Worm (Caenorhabditis elegans) whole organism, mixed stage, embryonic: ENCODE measurements around the gene F52H2.15.

Experiments
- blmp-1 ChIP-seq: fragments of 150-350 bp; optimal IDR thresholded peaks from 2 replicates; lab custom pipeline; 2014; ENCODE audit warnings: missing biosample characterization, missing genetic modification characterization
- ceh-43 ChIP-seq: fragments of 200-800 bp; sonication (Bioruptor generic); optimal IDR thresholded peaks from 2 replicates; lab custom pipeline; 2018; ENCODE audit warnings: mild to moderate bottlenecking, missing genetic modification characterization, moderate library complexity, missing compliant biosample characterization
- elt-3 ChIP-seq: fragments of 150-350 bp; optimal IDR thresholded peaks from 2 replicates; lab custom pipeline; 2014; ENCODE audit warnings: missing biosample characterization, missing genetic modification characterization
- hlh-1 ChIP-seq: fragments of 150-350 bp; optimal IDR thresholded peaks from 2 replicates; lab custom pipeline; 2014; ENCODE audit warnings: missing biosample characterization, missing genetic modification reagents, missing genetic modification characterization
- lin-13 ChIP-seq: fragments of 150-350 bp; optimal IDR thresholded peaks from 2 replicates; lab custom pipeline; 2014; ENCODE audit warnings: missing biosample characterization, missing genetic modification characterization
- nhr-12 ChIP-seq: fragments of 150-350 bp; optimal IDR thresholded peaks from 2 replicates; lab custom pipeline; 2014; ENCODE audit warnings: missing biosample characterization, missing genetic modification characterization
- nhr-2 ChIP-seq: fragments of 150-350 bp; optimal IDR thresholded peaks from 2 replicates; lab custom pipeline; 2014; ENCODE audit warnings: missing biosample characterization, missing genetic modification characterization
- nhr-237 ChIP-seq: fragments of 150-350 bp; optimal IDR thresholded peaks from 2 replicates; lab custom pipeline; 2014; ENCODE audit warnings: missing biosample characterization, missing genetic modification characterization
- nhr-28 ChIP-seq: fragments of 150-350 bp; optimal IDR thresholded peaks from 2 replicates; lab custom pipeline; 2014; ENCODE audit warnings: missing biosample characterization, missing genetic modification characterization
- sptf-1 ChIP-seq: sonication (generic microtip); optimal IDR thresholded peaks from 2 replicates; lab custom pipeline; 2017; ENCODE audit warnings: mild to moderate bottlenecking, missing genetic modification characterization, moderate library complexity, missing compliant biosample characterization
- unc-39 ChIP-seq: fragments of 150-350 bp; optimal IDR thresholded peaks from 2 replicates; lab custom pipeline; 2014; ENCODE audit warnings: missing biosample characterization, missing genetic modification characterization
- unc-62 ChIP-seq: fragments of 150-350 bp; optimal IDR thresholded peaks from 2 replicates; lab custom pipeline; 2014; ENCODE audit warnings: missing biosample characterization, missing genetic modification reagents, missing genetic modification characterization

ce11 chrX:2590777-2591176 lies 25.6 kb downstream of the F52H2.15 start:
- no peak for TF ChIP-seq unc-39 (tag; lab: Kevin White, UChicago)
- no peak for TF ChIP-seq unc-62
- no peak for TF ChIP-seq nhr-12 (tag; lab: Kevin White, UChicago)
- no peak for TF ChIP-seq blmp-1 (tag; lab: Kevin White, UChicago)
- TF ChIP-seq nhr-237 (tag; lab: Kevin White, UChicago): no peak
- no peak for TF ChIP-seq elt-3 (tag; lab: Kevin White, UChicago)
- no peak for TF ChIP-seq hlh-1 (tag; lab: Kevin White, UChicago)
- no peak for TF ChIP-seq ceh-43 (GFP tag; lab: Kevin White, UChicago)
- no peak for TF ChIP-seq nhr-2
- no peak for TF ChIP-seq lin-13 (tag; lab: Kevin White, UChicago)
- TF ChIP-seq sptf-1 (tag; lab: Kevin White, UChicago): no peak
- TF ChIP-seq nhr-28 (tag; lab: Kevin White, UChicago): no peak
